Worm (Caenorhabditis elegans) whole organism, L1 larva: ENCODE measurements around the gene ZK673.6.

ENCODE experiments used
- C04F5.9 ChIP-seq: sonication (generic microtip); optimal IDR thresholded peaks from 2 replicates; lab custom pipeline; 2016; ENCODE audit warnings: missing genetic modification characterization, missing compliant biosample characterization
- F16B12.6 ChIP-seq: fragments of 150-350 bp; optimal IDR thresholded peaks from 2 replicates; lab custom pipeline; 2014; ENCODE audit warnings: missing biosample characterization, missing genetic modification characterization
- aha-1 ChIP-seq: fragments of 150-350 bp; optimal IDR thresholded peaks from 2 replicates; lab custom pipeline; 2014; ENCODE audit warnings: missing biosample characterization, missing genetic modification characterization
- aly-2 ChIP-seq: fragments of 150-350 bp; optimal IDR thresholded peaks from 2 replicates; lab custom pipeline; 2014; ENCODE audit warnings: missing biosample characterization, missing genetic modification characterization
- ama-1 ChIP-seq: fragments of 150-350 bp; optimal IDR thresholded peaks from 2 replicates; lab custom pipeline; 2014
- blmp-1 ChIP-seq: fragments of 150-350 bp; optimal IDR thresholded peaks from 2 replicates; lab custom pipeline; 2014; ENCODE audit warnings: missing biosample characterization, missing genetic modification characterization
- ceh-8 ChIP-seq: fragments of 200-800 bp; sonication (Bioruptor generic); optimal IDR thresholded peaks from 2 replicates; lab custom pipeline; 2018; ENCODE audit warnings: mild to moderate bottlenecking, missing genetic modification characterization, moderate library complexity, missing compliant biosample characterization
- ceh-82 ChIP-seq, 3 experiments: fragments of 150-350 bp in 1 of 3; sonication (generic microtip) in 2 of 3; optimal IDR thresholded peaks; 2 replicates each; lab custom pipeline; 2014 to 2017; ENCODE audit warnings: missing biosample characterization in 3 of 3, missing genetic modification characterization in 3 of 3
- ces-1 ChIP-seq: fragments of 150-350 bp; optimal IDR thresholded peaks from 2 replicates; lab custom pipeline; 2014; ENCODE audit warnings: missing biosample characterization, missing genetic modification reagents, missing genetic modification characterization
- dpl-1 ChIP-seq, 3 experiments: fragments of 150-350 bp in 2 of 3; sonication (generic microtip) in 1 of 3; optimal IDR thresholded peaks; 2 replicates each; lab custom pipeline; 2014 to 2017; ENCODE audit warnings: missing biosample characterization in 3 of 3, missing genetic modification characterization in 3 of 3, missing genetic modification reagents in 3 of 3
- dsc-1 ChIP-seq: sonication (generic microtip); optimal IDR thresholded peaks from 2 replicates; lab custom pipeline; 2016; ENCODE audit warnings: mild to moderate bottlenecking, missing genetic modification characterization, missing compliant biosample characterization
- efl-1 ChIP-seq, 4 experiments: fragments of 150-350 bp; optimal IDR thresholded peaks in 3 of 4; peaks in 1 of 4; 1 replicate in 1 of 4; 2 replicates in 3 of 4; lab custom pipeline; 2014; ENCODE audit warnings: missing biosample characterization in 2 of 4, missing genetic modification characterization in 2 of 4, missing genetic modification reagents in 2 of 4
- efl-3 ChIP-seq: fragments of 200-800 bp; sonication (Bioruptor generic); optimal IDR thresholded peaks from 2 replicates; lab custom pipeline; 2018; ENCODE audit warnings: mild to moderate bottlenecking, missing genetic modification characterization, missing compliant biosample characterization
- egl-13 ChIP-seq: sonication (generic microtip); optimal IDR thresholded peaks from 2 replicates; lab custom pipeline; 2016; ENCODE audit warnings: missing genotype, missing genetic modification reagents, missing genetic modification characterization, missing compliant biosample characterization
- egl-27 ChIP-seq, 2 experiments: fragments of 150-350 bp in 1 of 2; sonication (generic microtip); optimal IDR thresholded peaks; 3 replicates each; lab custom pipeline; 2017 to 2018; ENCODE audit warnings: missing biosample characterization in 2 of 2, missing genetic modification characterization in 2 of 2, missing genetic modification reagents in 2 of 2
- elt-2 ChIP-seq: sonication (generic microtip); optimal IDR thresholded peaks from 2 replicates; lab custom pipeline; 2016; ENCODE audit warnings: missing genetic modification characterization, mild to moderate bottlenecking, inconsistent platforms, missing compliant biosample characterization, missing genetic modification reagents
- elt-3 ChIP-seq, 6 experiments: fragments of 150-350 bp in 1 of 6; sonication (generic microtip); optimal IDR thresholded peaks; 2 replicates each; lab custom pipeline; 2017 to 2018; ENCODE audit warnings: missing biosample characterization in 6 of 6, missing genetic modification characterization in 6 of 6, inconsistent platforms in 1 of 6
- fkh-8 ChIP-seq: sonication (generic microtip); optimal IDR thresholded peaks from 2 replicates; lab custom pipeline; 2016; ENCODE audit warnings: mild to moderate bottlenecking, missing genetic modification characterization, missing compliant biosample characterization
- hlh-17 ChIP-seq: fragments of 200-800 bp; sonication (Bioruptor generic); optimal IDR thresholded peaks from 2 replicates; lab custom pipeline; 2018; ENCODE audit warnings: missing genetic modification characterization, mild to moderate bottlenecking, missing compliant biosample characterization, moderate library complexity, borderline replicate concordance
- isw-1 ChIP-seq: fragments of 200-800 bp; sonication (Bioruptor generic); IDR thresholded peaks from 2 replicates; pipeline ENCODE4 v1.3.6; 2022; ENCODE audit warnings: missing genetic modification characterization, missing compliant biosample characterization
- lin-13 ChIP-seq: fragments of 150-350 bp; optimal IDR thresholded peaks from 2 replicates; lab custom pipeline; 2014; ENCODE audit warnings: missing biosample characterization, missing genetic modification reagents, missing genetic modification characterization
- lin-15B ChIP-seq: fragments of 150-350 bp; sonication (generic microtip); optimal IDR thresholded peaks from 3 replicates; lab custom pipeline; 2014; ENCODE audit warnings: missing biosample characterization, missing genetic modification characterization
- lin-35 ChIP-seq, 2 experiments: fragments of 150-350 bp; optimal IDR thresholded peaks; 2 replicates each; lab custom pipeline; 2014; ENCODE audit warnings: missing biosample characterization in 2 of 2, missing genetic modification characterization in 2 of 2, missing genetic modification reagents in 2 of 2
- lin-39 ChIP-seq: fragments of 150-350 bp; optimal IDR thresholded peaks from 2 replicates; lab custom pipeline; 2014; ENCODE audit warnings: missing biosample characterization, missing genetic modification reagents, missing genetic modification characterization
- lsy-2 ChIP-seq, 2 experiments: fragments of 150-350 bp; optimal IDR thresholded peaks; 2 replicates each; lab custom pipeline; 2014; ENCODE audit warnings: missing biosample characterization in 2 of 2, missing genetic modification characterization in 2 of 2
- mdl-1 ChIP-seq, 2 experiments: fragments of 150-350 bp; optimal IDR thresholded peaks; 2 replicates each; lab custom pipeline; 2014 to 2017; ENCODE audit warnings: missing biosample characterization in 2 of 2, missing genetic modification characterization in 2 of 2, inconsistent platforms in 1 of 2
- mep-1 ChIP-seq: fragments of 150-350 bp; optimal IDR thresholded peaks from 2 replicates; lab custom pipeline; 2014; ENCODE audit warnings: missing biosample characterization, missing genetic modification characterization
- nhr-11 ChIP-seq: fragments of 150-350 bp; optimal IDR thresholded peaks from 2 replicates; lab custom pipeline; 2014; ENCODE audit warnings: missing biosample characterization, missing genetic modification characterization
- nhr-12 ChIP-seq: sonication (generic microtip); optimal IDR thresholded peaks from 2 replicates; lab custom pipeline; 2017; ENCODE audit warnings: missing biosample characterization, missing genetic modification characterization
- nhr-19 ChIP-seq: fragments of 200-800 bp; sonication (Bioruptor generic); conservative IDR thresholded peaks from 2 replicates; pipeline ENCODE4 v1.3.6; 2022; ENCODE audit warnings: missing genetic modification characterization, missing compliant biosample characterization
- nhr-28 ChIP-seq: fragments of 150-350 bp; optimal IDR thresholded peaks from 2 replicates; lab custom pipeline; 2014; ENCODE audit warnings: missing biosample characterization, missing genetic modification characterization
- nhr-47 ChIP-seq: sonication (generic microtip); optimal IDR thresholded peaks from 2 replicates; lab custom pipeline; 2016; ENCODE audit warnings: mild to moderate bottlenecking, missing genetic modification characterization, moderate library complexity, missing compliant biosample characterization
- nhr-71 ChIP-seq: sonication (generic microtip); optimal IDR thresholded peaks from 2 replicates; lab custom pipeline; 2016; ENCODE audit warnings: mild to moderate bottlenecking, missing genetic modification characterization, moderate library complexity, missing compliant biosample characterization
- nhr-77 ChIP-seq: fragments of 150-350 bp; optimal IDR thresholded peaks from 2 replicates; lab custom pipeline; 2014; ENCODE audit warnings: missing biosample characterization, missing genetic modification characterization
- nhr-84 ChIP-seq: sonication (generic microtip); optimal IDR thresholded peaks from 2 replicates; lab custom pipeline; 2017; ENCODE audit warnings: missing biosample characterization, missing genetic modification characterization
- nhr-85 ChIP-seq: sonication (generic microtip); peaks from one replicate; lab custom pipeline; 2016; ENCODE audit warnings: missing genetic modification characterization, inconsistent platforms, missing compliant biosample characterization
- pag-3 ChIP-seq: sonication (generic microtip); optimal IDR thresholded peaks from 2 replicates; lab custom pipeline; 2017; ENCODE audit warnings: missing genetic modification characterization, mild to moderate bottlenecking, missing compliant biosample characterization, antibody characterized with exemption, borderline replicate concordance; ENCODE audit not compliant: insufficient read depth
- pax-3 ChIP-seq: fragments of 200-800 bp; sonication (Bioruptor generic); optimal IDR thresholded peaks from 2 replicates; lab custom pipeline; 2018; ENCODE audit warnings: mild to moderate bottlenecking, missing genetic modification characterization, moderate library complexity, missing compliant biosample characterization
- rnt-1 ChIP-seq: sonication (generic microtip); optimal IDR thresholded peaks from 2 replicates; lab custom pipeline; 2016; ENCODE audit warnings: mild to moderate bottlenecking, missing genetic modification characterization, moderate library complexity, missing compliant biosample characterization
- skn-1 ChIP-seq: fragments of 150-350 bp; optimal IDR thresholded peaks from 2 replicates; lab custom pipeline; 2014; ENCODE audit warnings: missing biosample characterization, missing genetic modification characterization
- snu-23 ChIP-seq: sonication (generic microtip); optimal IDR thresholded peaks from 2 replicates; lab custom pipeline; 2016; ENCODE audit warnings: missing genetic modification characterization, missing compliant biosample characterization
- sox-4 ChIP-seq: sonication (generic microtip); optimal IDR thresholded peaks from 2 replicates; lab custom pipeline; 2016; ENCODE audit warnings: missing genetic modification characterization, missing compliant biosample characterization
- sptf-1 ChIP-seq: fragments of 150-350 bp; optimal IDR thresholded peaks from 2 replicates; lab custom pipeline; 2014; ENCODE audit warnings: missing biosample characterization, missing genetic modification characterization
- sup-37 ChIP-seq: fragments of 200-800 bp; sonication (Bioruptor generic); optimal IDR thresholded peaks from 2 replicates; lab custom pipeline; 2018; ENCODE audit warnings: mild to moderate bottlenecking, missing genetic modification characterization, missing compliant biosample characterization
- unc-130 ChIP-seq: fragments of 150-350 bp; optimal IDR thresholded peaks from 2 replicates; lab custom pipeline; 2017; ENCODE audit warnings: missing biosample characterization, missing genetic modification characterization, inconsistent platforms
- unc-30 ChIP-seq: sonication (generic microtip); optimal IDR thresholded peaks from 2 replicates; lab custom pipeline; 2017; ENCODE audit warnings: missing biosample characterization, missing genetic modification characterization
- unc-62 ChIP-seq: fragments of 150-350 bp; optimal IDR thresholded peaks from 2 replicates; lab custom pipeline; 2014; ENCODE audit warnings: missing biosample characterization, missing genetic modification reagents, missing genetic modification characterization
- xbp-1 ChIP-seq: sonication (generic microtip); optimal IDR thresholded peaks from 2 replicates; lab custom pipeline; 2016; ENCODE audit warnings: missing genetic modification characterization, missing compliant biosample characterization
- zag-1 ChIP-seq: fragments of 150-350 bp; optimal IDR thresholded peaks from 2 replicates; lab custom pipeline; 2014; ENCODE audit warnings: missing biosample characterization, missing genetic modification characterization
- zip-4 ChIP-seq: fragments of 200-800 bp; sonication (Bioruptor generic); optimal IDR thresholded peaks from 2 replicates; lab custom pipeline; 2018; ENCODE audit warnings: mild to moderate bottlenecking, missing genetic modification characterization, moderate library complexity, missing compliant biosample characterization

Gene ZK673.6

DNA sequence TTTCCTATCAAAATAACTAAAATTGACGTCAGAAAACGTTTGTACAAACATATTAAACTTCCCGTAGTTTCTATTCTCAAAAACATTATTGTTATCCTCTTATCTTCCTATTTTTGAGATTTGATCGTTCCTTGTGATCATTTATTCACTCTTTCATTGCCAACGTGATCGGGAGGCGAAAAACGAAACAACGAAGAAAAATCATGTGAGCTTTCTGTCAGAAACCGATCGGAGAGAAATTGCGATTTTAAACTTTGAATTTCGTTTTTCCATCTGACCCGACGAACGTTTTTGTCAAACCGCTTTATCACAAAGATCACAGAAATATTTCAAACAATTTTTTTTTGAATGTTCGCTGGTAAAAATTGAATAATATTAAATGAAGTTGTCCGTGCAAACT, 17.8 kb downstream of the ZK673.6 start (continued):
- TF ChIP-seq pag-3 (tag; lab: Kevin White, UChicago) (peak; percentile 0), egl-13 (no peak), mep-1 (peak; percentile 57), sox-4 (tag; lab: Kevin White, UChicago) (no peak), unc-62 (GFP tag; lab: Kevin White, UChicago) (no peak), nhr-84 (tag; lab: Kevin White, UChicago) (no peak), lin-35 (GFP tag; optimal IDR thresholded peaks at IDR 0.05; lab: Kevin White, UChicago) (peak; percentile 3 to 77), zip-4 (no peak), aha-1 (no peak), unc-130 (tag; lab: Kevin White, UChicago) (peak; percentile 86), nhr-85 (tag; lab: Kevin White, UChicago) (peak; percentile 87), sup-37 (GFP tag; lab: Kevin White, UChicago) (no peak), snu-23 (GFP tag; lab: Kevin White, UChicago) (peak; percentile 78), C04F5.9 (no peak), blmp-1 (tag; lab: Kevin White, UChicago) (peak; percentile 92), nhr-47 (tag; lab: Kevin White, UChicago) (peak; percentile 11), mdl-1 (tag; optimal IDR thresholded peaks at IDR 0.05; lab: Kevin White, UChicago) (peak in 1 of 2 experiments; percentile 80), ama-1 (lab: Kevin White, UChicago) (no peak), nhr-71 (tag; lab: Kevin White, UChicago) (peak; percentile 85), elt-3 (tag; optimal IDR thresholded peaks at IDR 0.05; lab: Kevin White, UChicago) (peak in 2 of 6 experiments; percentile 31 to 87), nhr-12 (tag; lab: Kevin White, UChicago) (no peak), xbp-1 (tag; lab: Kevin White, UChicago) (no peak), lsy-2 (tag; optimal IDR thresholded peaks at IDR 0.05; lab: Kevin White, UChicago) (peak; percentile 12 to 44), pax-3 (tag; lab: Kevin White, UChicago) (no peak), nhr-28 (tag; lab: Kevin White, UChicago) (no peak)

DNA sequence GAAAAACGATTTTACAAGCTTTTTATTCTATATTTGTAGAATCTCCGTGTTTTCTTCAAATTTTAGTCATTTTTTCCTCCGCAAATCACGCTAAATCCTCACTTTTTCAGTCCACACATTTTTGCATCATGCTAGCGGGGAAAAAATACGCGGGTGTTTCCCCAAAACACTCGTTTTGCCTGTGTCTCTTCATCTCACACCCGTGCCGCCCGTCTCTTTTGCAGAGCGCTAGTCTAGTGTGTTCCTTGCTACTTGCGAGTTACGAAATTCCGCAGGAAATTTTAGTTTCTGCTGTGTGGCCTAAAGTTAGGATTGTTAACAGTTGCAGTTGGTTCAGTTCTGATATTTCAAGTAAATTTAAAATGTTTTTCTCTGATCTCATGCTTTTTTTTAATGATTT, 18.4 kb downstream of the ZK673.6 start:
- TF ChIP-seq efl-3 (no peak), rnt-1 (tag; lab: Kevin White, UChicago) (peak; percentile 36), skn-1 (tag; lab: Kevin White, UChicago) (peak; percentile 53), nhr-85 (tag; lab: Kevin White, UChicago) (no peak), fkh-8 (peak; percentile 13), elt-2 (no peak), lsy-2 (tag; optimal IDR thresholded peaks at IDR 0.05; lab: Kevin White, UChicago) (no peak), F16B12.6 (tag; lab: Kevin White, UChicago) (peak; percentile 9), lin-13 (peak; percentile 29), elt-3 (tag; optimal IDR thresholded peaks at IDR 0.05; lab: Kevin White, UChicago) (no peak), ceh-82 (tag; optimal IDR thresholded peaks at IDR 0.05; lab: Kevin White, UChicago) (peak in 2 of 3 experiments; percentile 3 to 73), efl-1 (optimal IDR thresholded peaks at IDR 0.05; lab: Kevin White, UChicago) (peak in 1 of 2 experiments; percentile 27), efl-1 (GFP tag; optimal IDR thresholded peaks at IDR 0.05 in 1 of 2; lab: Kevin White, UChicago) (peak in 1 of 2 experiments; percentile 84), nhr-77 (tag; lab: Kevin White, UChicago) (no peak), mdl-1 (tag; optimal IDR thresholded peaks at IDR 0.05; lab: Kevin White, UChicago) (peak in 1 of 2 experiments; percentile 52), isw-1 (GFP tag; lab: Robert Waterston, UW) (no peak), ces-1 (GFP tag; lab: Kevin White, UChicago) (no peak), nhr-84 (tag; lab: Kevin White, UChicago) (no peak), zip-4 (peak; percentile 28), sptf-1 (no peak), dpl-1 (GFP tag; optimal IDR thresholded peaks at IDR 0.05; lab: Kevin White, UChicago) (peak in 2 of 3 experiments; percentile 19 to 32), pag-3 (tag; lab: Kevin White, UChicago) (no peak), egl-27 (tag; optimal IDR thresholded peaks at IDR 0.05; lab: Kevin White, UChicago) (no peak), nhr-71 (tag; lab: Kevin White, UChicago) (no peak), ceh-8 (GFP tag; lab: Kevin White, UChicago) (no peak), dsc-1 (no peak), zag-1 (tag; lab: Kevin White, UChicago) (no peak), nhr-19 (GFP tag; lab: Robert Waterston, UW) (no peak), unc-30 (tag; lab: Kevin White, UChicago) (no peak), snu-23 (GFP tag; lab: Kevin White, UChicago) (no peak), aly-2 (no peak), hlh-17 (GFP tag; lab: Kevin White, UChicago) (no peak), lin-15B (tag; lab: Kevin White, UChicago) (no peak), lin-39 (tag; lab: Kevin White, UChicago) (no peak), nhr-11 (tag; lab: Kevin White, UChicago) (peak; percentile 34), unc-130 (tag; lab: Kevin White, UChicago) (peak; percentile 52)
